Fruit fly (Drosophila melanogaster) whole organism, prepupa: Measurements from ENCODE around the gene CG31111.

ENCODE experiments used
- Sox102F ChIP-seq: fragments of 200-800 bp; sonication (Bioruptor generic); optimal IDR thresholded peaks from 2 replicates; lab custom pipeline; 2016; ENCODE audit warnings: missing biosample characterization, mild to moderate bottlenecking, missing genetic modification characterization
- fkh ChIP-seq: fragments of 200-800 bp; sonication (Bioruptor generic); optimal IDR thresholded peaks from 3 replicates; lab custom pipeline; 2017; ENCODE audit warnings: missing biosample characterization, mild to moderate bottlenecking, missing genetic modification characterization, moderate library complexity

dm6 chr3R:25078665-25079064 is 22.7 kb upstream of the CG31111 start:
- TF ChIP-seq fkh (GFP tag; lab: Kevin White, UChicago) (no peak), Sox102F (GFP tag; lab: Kevin White, UChicago) (no peak)
